Fruit fly (Drosophila melanogaster) whole organism, embryonic: ENCODE results near the gene CG4653.

ENCODE experiments used
- Adf1 ChIP-seq: fragments of 200-800 bp; sonication (Bioruptor generic); IDR thresholded peaks from 2 replicates; pipeline ENCODE4 v1.3.6; 2022; ENCODE audit warnings: missing biosample characterization, missing genetic modification characterization
- CG10209 ChIP-seq: fragments of 200-800 bp; sonication (Bioruptor generic); optimal IDR thresholded peaks from 3 replicates; lab custom pipeline; 2017; ENCODE audit warnings: missing biosample characterization, mild to moderate bottlenecking, missing genetic modification characterization, missing genetic modification reagents
- CG11723 ChIP-seq: fragments of 200-800 bp; sonication (Bioruptor generic); optimal IDR thresholded peaks from 2 replicates; lab custom pipeline; 2017; ENCODE audit warnings: missing biosample characterization, mild to moderate bottlenecking, missing genetic modification characterization
- CG1233 ChIP-seq: fragments of 200-800 bp; sonication (Bioruptor generic); optimal IDR thresholded peaks from 4 replicates; lab custom pipeline; 2018; ENCODE audit warnings: missing biosample characterization, mild to moderate bottlenecking, missing genetic modification characterization
- CG12391 ChIP-seq: fragments of 200-800 bp; sonication (Bioruptor generic); optimal IDR thresholded peaks from 3 replicates; lab custom pipeline; 2018; ENCODE audit warnings: missing biosample characterization, mild to moderate bottlenecking, missing genetic modification characterization, moderate library complexity
- CG12744 ChIP-seq: fragments of 200-800 bp; sonication (Bioruptor generic); optimal IDR thresholded peaks from 2 replicates; lab custom pipeline; 2016; ENCODE audit warnings: missing biosample characterization, missing genetic modification characterization
- CG1529 ChIP-seq: fragments of 200-800 bp; sonication (Bioruptor generic); optimal IDR thresholded peaks from 3 replicates; lab custom pipeline; 2018; ENCODE audit warnings: missing biosample characterization, missing genetic modification characterization
- CG17328 ChIP-seq: fragments of 200-800 bp; sonication (Bioruptor generic); IDR thresholded peaks from 2 replicates; pipeline ENCODE4 v1.3.6; 2022; ENCODE audit warnings: missing biosample characterization, missing genetic modification characterization
- CG17359 ChIP-seq: fragments of 200-800 bp; sonication (Bioruptor generic); optimal IDR thresholded peaks from 3 replicates; lab custom pipeline; 2018; ENCODE audit warnings: missing biosample characterization, mild to moderate bottlenecking, missing genetic modification characterization, moderate library complexity
- CG2712 ChIP-seq: fragments of 200-800 bp; optimal IDR thresholded peaks from 3 replicates; lab custom pipeline; 2019; ENCODE audit warnings: missing biosample characterization, mild to moderate bottlenecking, missing genetic modification characterization, moderate library complexity
- CG33557 ChIP-seq: fragments of 200-800 bp; sonication (Bioruptor generic); optimal IDR thresholded peaks from 2 replicates; lab custom pipeline; 2019; ENCODE audit warnings: missing biosample characterization, mild to moderate bottlenecking, missing genetic modification characterization, moderate library complexity
- CG3838 ChIP-seq: fragments of 200-800 bp; sonication (Bioruptor generic); optimal IDR thresholded peaks from 3 replicates; lab custom pipeline; 2016; ENCODE audit warnings: missing biosample characterization, missing genetic modification characterization
- CG3995 ChIP-seq: fragments of 200-800 bp; sonication (Bioruptor generic); optimal IDR thresholded peaks from 3 replicates; lab custom pipeline; 2016; ENCODE audit warnings: missing biosample characterization, missing genetic modification characterization
- CG6689 ChIP-seq: fragments of 200-800 bp; sonication (Bioruptor generic); IDR thresholded peaks from 2 replicates; pipeline ENCODE4 v1.3.6; 2022; ENCODE audit warnings: missing biosample characterization, missing genetic modification characterization
- CG7839 ChIP-seq: fragments of 200-800 bp; sonication (Bioruptor generic); optimal IDR thresholded peaks from 3 replicates; lab custom pipeline; 2018; ENCODE audit warnings: missing biosample characterization, mild to moderate bottlenecking, missing genetic modification characterization, moderate library complexity
- Gug ChIP-seq: fragments of 200-800 bp; sonication (Bioruptor generic); IDR thresholded peaks from 4 replicates; pipeline ENCODE4 v1.3.6; 2022; ENCODE audit warnings: missing biosample characterization, missing genetic modification characterization
- HLH3B ChIP-seq: fragments of 200-800 bp; sonication (Bioruptor generic); IDR thresholded peaks from 2 replicates; pipeline ENCODE4 v1.3.6; 2022; ENCODE audit warnings: missing biosample characterization, missing genetic modification characterization
- HLH4C ChIP-seq: fragments of 200-800 bp; sonication (Bioruptor generic); IDR thresholded peaks from 3 replicates; pipeline ENCODE4 v1.3.6; 2022; ENCODE audit warnings: missing biosample characterization, missing genetic modification characterization; ENCODE audit not compliant: partially characterized antibody
- Hand ChIP-seq: fragments of 200-800 bp; sonication (Bioruptor generic); optimal IDR thresholded peaks from 2 replicates; lab custom pipeline; 2017; ENCODE audit warnings: mild to moderate bottlenecking, missing biosample characterization, missing genetic modification reagents, missing genetic modification characterization
- Hr51 ChIP-seq, 2 experiments: fragments of 200-800 bp; sonication (Bioruptor generic); optimal IDR thresholded peaks; 2 replicates in 1 of 2; 3 replicates in 1 of 2; lab custom pipeline; 2016 to 2018; ENCODE audit warnings: missing biosample characterization in 2 of 2, missing genetic modification characterization in 2 of 2, mild to moderate bottlenecking in 1 of 2, moderate library complexity in 1 of 2
- Hr78 ChIP-seq, 2 experiments: fragments of 200-800 bp in 1 of 2; fragments of >200 bp in 1 of 2; sonication (Bioruptor generic) in 1 of 2; optimal IDR thresholded peaks; 2 replicates each; lab custom pipeline; 2017 to 2019; ENCODE audit warnings: missing biosample characterization in 2 of 2, missing genetic modification characterization in 2 of 2, mild to moderate bottlenecking in 1 of 2, moderate library complexity in 1 of 2
- Ptx1 ChIP-seq: fragments of 200-800 bp; sonication (Bioruptor generic); IDR thresholded peaks from 2 replicates; pipeline ENCODE4 v1.3.6; 2022; ENCODE audit warnings: missing biosample characterization, missing genetic modification characterization
- Side ChIP-seq: fragments of 200-800 bp; sonication (Bioruptor generic); optimal IDR thresholded peaks from 2 replicates; lab custom pipeline; 2016; ENCODE audit warnings: missing biosample characterization, missing genetic modification characterization
- Sox102F ChIP-seq: fragments of 200-800 bp; sonication (Bioruptor generic); optimal IDR thresholded peaks from 2 replicates; lab custom pipeline; 2018; ENCODE audit warnings: missing biosample characterization, mild to moderate bottlenecking, missing genetic modification characterization, moderate library complexity
- amos ChIP-seq: fragments of 200-800 bp; sonication (Bioruptor generic); IDR thresholded peaks from 2 replicates; pipeline ENCODE4 v1.3.6; 2022; ENCODE audit warnings: missing biosample characterization, missing genetic modification characterization; ENCODE audit not compliant: partially characterized antibody
- bowl ChIP-seq: fragments of 200-800 bp; sonication (Bioruptor generic); IDR thresholded peaks from 2 replicates; pipeline ENCODE4 v1.3.6; 2022; ENCODE audit warnings: missing biosample characterization, missing genetic modification characterization
- bsh ChIP-seq, 2 experiments: fragments of 200-800 bp; sonication (Bioruptor generic); optimal IDR thresholded peaks; 2 replicates each; lab custom pipeline; 2017 to 2018; ENCODE audit warnings: mild to moderate bottlenecking in 2 of 2, missing biosample characterization in 2 of 2, missing genetic modification characterization in 2 of 2, moderate library complexity in 1 of 2
- dm ChIP-seq: fragments of 200-800 bp; sonication (Bioruptor generic); optimal IDR thresholded peaks from 3 replicates; lab custom pipeline; 2016; ENCODE audit warnings: missing biosample characterization, missing genetic modification characterization
- dmrt99B ChIP-seq: fragments of 200-800 bp; sonication (Bioruptor generic); optimal IDR thresholded peaks from 2 replicates; lab custom pipeline; 2018; ENCODE audit warnings: missing biosample characterization, mild to moderate bottlenecking, missing genetic modification characterization, moderate library complexity
- fd96Cb ChIP-seq: fragments of 200-800 bp; sonication (Bioruptor generic); optimal IDR thresholded peaks from 2 replicates; lab custom pipeline; 2018; ENCODE audit warnings: missing biosample characterization, mild to moderate bottlenecking, missing genetic modification characterization, moderate library complexity
- gem ChIP-seq: fragments of 200-800 bp; sonication (Bioruptor generic); optimal IDR thresholded peaks from 2 replicates; lab custom pipeline; 2019; ENCODE audit warnings: missing biosample characterization, mild to moderate bottlenecking, missing genetic modification characterization, moderate library complexity
- gsb-n ChIP-seq: fragments of 200-800 bp; sonication (Bioruptor generic); optimal IDR thresholded peaks from 3 replicates; lab custom pipeline; 2018; ENCODE audit warnings: missing biosample characterization, mild to moderate bottlenecking, missing genetic modification characterization
- hth ChIP-seq: fragments of >200 bp; optimal IDR thresholded peaks from 2 replicates; lab custom pipeline; 2017; ENCODE audit warnings: inconsistent platforms
- lab ChIP-seq: fragments of 200-800 bp; sonication (Bioruptor generic); optimal IDR thresholded peaks from 3 replicates; lab custom pipeline; 2017; ENCODE audit warnings: missing biosample characterization, missing genetic modification characterization, mild to moderate bottlenecking, moderate library complexity, missing genetic modification reagents
- nerfin-2 ChIP-seq: fragments of 200-800 bp; sonication (Bioruptor generic); IDR thresholded peaks from 2 replicates; pipeline ENCODE4 v1.3.6; 2022; ENCODE audit warnings: missing biosample characterization, missing genetic modification characterization; ENCODE audit not compliant: partially characterized antibody
- nmo ChIP-seq: fragments of 200-800 bp; sonication (Bioruptor generic); optimal IDR thresholded peaks from 2 replicates; lab custom pipeline; 2018; ENCODE audit warnings: missing biosample characterization, mild to moderate bottlenecking, missing genetic modification characterization, moderate library complexity
- peb ChIP-seq: fragments of 200-800 bp; sonication (Bioruptor generic); IDR thresholded peaks from 2 replicates; pipeline ENCODE4 v1.3.6; 2022; ENCODE audit warnings: missing biosample characterization, missing genetic modification characterization
- pnt ChIP-seq: fragments of 200-800 bp; sonication (Bioruptor generic); optimal IDR thresholded peaks from 3 replicates; lab custom pipeline; 2016; ENCODE audit warnings: missing biosample characterization, missing genetic modification characterization
- psq ChIP-seq: fragments of 200-800 bp; sonication (Bioruptor generic); optimal IDR thresholded peaks from 2 replicates; lab custom pipeline; 2017; ENCODE audit warnings: missing biosample characterization, missing genetic modification characterization
- pzg ChIP-seq: fragments of 200-800 bp; sonication (Bioruptor generic); optimal IDR thresholded peaks from 3 replicates; lab custom pipeline; 2018; ENCODE audit warnings: missing biosample characterization, mild to moderate bottlenecking, missing genetic modification characterization, moderate library complexity
- ranshi ChIP-seq: fragments of 200-800 bp; sonication (Bioruptor generic); IDR thresholded peaks from 2 replicates; pipeline ENCODE4 v1.3.6; 2022; ENCODE audit warnings: missing biosample characterization, missing genetic modification characterization
- salm ChIP-seq: fragments of 200-800 bp; sonication (Bioruptor generic); optimal IDR thresholded peaks from 2 replicates; lab custom pipeline; 2018; ENCODE audit warnings: missing biosample characterization, mild to moderate bottlenecking, missing genetic modification characterization
- sisA ChIP-seq: fragments of 200-800 bp; sonication (Bioruptor generic); IDR thresholded peaks from 2 replicates; pipeline ENCODE4 v1.3.6; 2022; ENCODE audit warnings: missing biosample characterization, missing genetic modification characterization
- stc ChIP-seq: fragments of 200-800 bp; sonication (Bioruptor generic); IDR thresholded peaks from 2 replicates; pipeline ENCODE4 v1.3.6; 2022; ENCODE audit warnings: missing biosample characterization, missing genetic modification characterization
- toy ChIP-seq: fragments of 200-800 bp; sonication (Bioruptor generic); IDR thresholded peaks from 2 replicates; pipeline ENCODE4 v1.3.6; 2022; ENCODE audit warnings: missing biosample characterization, missing genetic modification characterization
- ttk ChIP-seq: fragments of 200-800 bp; sonication (Bioruptor generic); IDR thresholded peaks from 2 replicates; pipeline ENCODE4 v2.1.2; 2022; ENCODE audit warnings: missing biosample characterization, missing genetic modification characterization
- vvl ChIP-seq: fragments of 200-800 bp; sonication (Bioruptor generic); IDR thresholded peaks from 2 replicates; pipeline ENCODE4 v1.3.6; 2022; ENCODE audit warnings: missing biosample characterization, missing genetic modification characterization
- wdn ChIP-seq: fragments of 200-800 bp; sonication (Bioruptor generic); IDR thresholded peaks from 2 replicates; pipeline ENCODE4 v1.3.6; 2022; ENCODE audit warnings: missing biosample characterization, missing genetic modification characterization
- wor ChIP-seq: fragments of 200-800 bp; sonication (Bioruptor generic); IDR thresholded peaks from 2 replicates; pipeline ENCODE4 v1.3.6; 2022; ENCODE audit warnings: missing biosample characterization, missing genetic modification characterization

CG4653 gene

dm6 chrX:16689966-16690365 is 13.9 kb upstream of the CG4653 start (continued):
- TF ChIP-seq CG3838 (GFP tag; lab: Kevin White, UChicago) = no peak
- TF ChIP-seq nerfin-2 (GFP tag; lab: Robert Waterston, UW) = no peak
- TF ChIP-seq CG3995 (GFP tag; lab: Kevin White, UChicago) = no peak
- TF ChIP-seq pzg (GFP tag; lab: Kevin White, UChicago) = no peak
- TF ChIP-seq bowl = no peak
- TF ChIP-seq toy (GFP tag; lab: Robert Waterston, UW) = no peak
- TF ChIP-seq lab (GFP tag; lab: Kevin White, UChicago) = no peak
- no peak for TF ChIP-seq CG12744 (GFP tag; lab: Kevin White, UChicago)
- TF ChIP-seq fd96Cb = peak; percentile 25
- TF ChIP-seq Ptx1 (GFP tag; lab: Robert Waterston, UW) = no peak
- TF ChIP-seq Side (GFP tag; lab: Kevin White, UChicago) = no peak
- no peak for TF ChIP-seq salm (tag; lab: Kevin White, UChicago)
- TF ChIP-seq wdn = no peak
- no peak for TF ChIP-seq CG1233 (GFP tag; lab: Kevin White, UChicago)

dm6 chrX:16690499-16690898 is 13.4 kb upstream of the CG4653 start:
- TF ChIP-seq Ptx1 (GFP tag; lab: Robert Waterston, UW) (peak; percentile 42), Hr78 (GFP tag; optimal IDR thresholded peaks at IDR 0.05; lab: Kevin White, UChicago) (no peak), vvl (GFP tag; lab: Robert Waterston, UW) (peak; percentile 40; the same call in 1 of the 2 replicates), Hand (GFP tag; lab: Kevin White, UChicago) (no peak), gem (tag; lab: Kevin White, UChicago) (peak; percentile 46), Adf1 (GFP tag; lab: Robert Waterston, UW) (no peak), peb (GFP tag; lab: Robert Waterston, UW) (0 out of 2 replicates have a peak, but pooled peaks have one; percentile 32), CG17328 (GFP tag; lab: Robert Waterston, UW) (peak; percentile 47), wor (0 out of 2 replicates have a peak, but pooled peaks have one; percentile 33), gsb-n (tag; lab: Kevin White, UChicago) (peak; percentile 16), CG12391 (tag; lab: Kevin White, UChicago) (no peak), Sox102F (peak; percentile 42), Hr51 (GFP tag; optimal IDR thresholded peaks at IDR 0.05; lab: Kevin White, UChicago) (peak in 1 of 2 experiments; percentile 22), dm (no peak), CG11723 (GFP tag; lab: Kevin White, UChicago) (no peak), ttk (GFP tag; lab: Robert Waterston, UW) (0 out of 2 replicates have a peak, but pooled peaks have one; percentile 36), nmo (peak; percentile 19), psq (GFP tag; lab: Kevin White, UChicago) (no peak), CG33557 (GFP tag; lab: Kevin White, UChicago) (no peak), bsh (GFP tag; optimal IDR thresholded peaks at IDR 0.05; lab: Kevin White, UChicago) (peak; percentile 18 to 59), pnt (peak; percentile 7), HLH3B (peak; percentile 44; the same call in 1 of the 2 replicates), Gug (peak; percentile 52; the same call in 2 of the 4 replicates), CG17359 (peak; percentile 42), amos (GFP tag; lab: Robert Waterston, UW) (no peak), sisA (GFP tag; lab: Robert Waterston, UW) (peak; percentile 65; the same call in 1 of the 2 replicates), CG10209 (GFP tag; lab: Kevin White, UChicago) (no peak), CG7839 (peak; percentile 45), CG1529 (GFP tag; lab: Kevin White, UChicago) (no peak), HLH4C (GFP tag; lab: Robert Waterston, UW) (no peak), CG2712 (tag; lab: Kevin White, UChicago) (peak; percentile 12), CG6689 (GFP tag; lab: Robert Waterston, UW) (peak; percentile 42; the same call in 1 of the 2 replicates), dmrt99B (tag; lab: Kevin White, UChicago) (peak; percentile 27), stc (GFP tag; lab: Robert Waterston, UW) (0 out of 2 replicates have a peak, but pooled peaks have one; percentile 21), hth (no peak), ranshi (GFP tag; lab: Robert Waterston, UW) (0 out of 2 replicates have a peak, but pooled peaks have one; percentile 17)
